Worm (Caenorhabditis elegans): ENCODE measurements around the gene ife-3.

ce11 chrV:29823-30222, 22.2 kb upstream of the ife-3 start:
- no peak for TF ChIP-seq C06A6.2 (GFP tag; conservative IDR thresholded peaks at IDR 0.05)
- no peak for TF ChIP-seq fkh-3 (tag; optimal IDR thresholded peaks at IDR 0.05)
- TF ChIP-seq aptf-3 (GFP tag; IDR thresholded peaks at IDR 0.05), result no peak
- no peak for TF ChIP-seq ets-4 (GFP tag; optimal IDR thresholded peaks at IDR 0.05)
- no peak for TF ChIP-seq ceh-27 (GFP tag; optimal IDR thresholded peaks at IDR 0.05)
- TF ChIP-seq sea-2 (GFP tag; IDR thresholded peaks at IDR 0.05), result no peak
- TF ChIP-seq rpc-1 (optimal IDR thresholded peaks at IDR 0.05), result no peak
- TF ChIP-seq rpc-1 (tag; optimal IDR thresholded peaks at IDR 0.05), result no peak
- no peak for TF ChIP-seq madf-8 (GFP tag; conservative IDR thresholded peaks at IDR 0.05)
- no peak for TF ChIP-seq pha-4 (tag; optimal IDR thresholded peaks at IDR 0.05)
- TF ChIP-seq cebp-1 (GFP tag; IDR thresholded peaks at IDR 0.05), result no peak
- TF ChIP-seq cebp-1 (tag; optimal IDR thresholded peaks at IDR 0.05), result no peak
- TF ChIP-seq unc-62 (GFP tag; optimal IDR thresholded peaks at IDR 0.05), result no peak
- no peak for TF ChIP-seq cebp-2 (GFP tag; IDR thresholded peaks at IDR 0.05)

All from whole organism, young adult.